Fruit fly (Drosophila melanogaster): ENCODE measurements around the gene Cp15.

The Cp15 gene

DNA sequence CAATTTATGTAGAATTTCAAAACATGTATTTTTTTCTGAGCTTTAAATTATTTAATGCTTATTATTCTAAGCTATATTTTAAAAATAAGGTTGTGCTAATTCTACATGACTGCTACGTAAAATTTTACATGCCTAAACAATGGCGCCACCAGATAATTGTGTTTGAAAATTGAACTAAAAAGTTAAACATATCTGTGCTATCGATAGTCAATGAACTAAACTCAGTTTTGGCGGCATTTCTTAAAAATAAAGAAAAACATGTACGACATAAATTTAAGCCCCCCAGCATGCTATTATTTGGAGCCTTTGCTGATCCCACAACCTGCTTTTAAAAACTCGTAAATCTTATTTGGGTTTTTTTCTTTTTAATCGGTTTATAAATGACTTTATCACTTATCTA, 9.7 kb upstream of the Cp15 start (continued):
- peak; percentile 75 for TF ChIP-seq E2f1 (GFP tag; IDR thresholded peaks at IDR 0.05)
- 0 out of 3 replicates have a peak, but pooled peaks have one; percentile 41 for TF ChIP-seq ci (GFP tag; IDR thresholded peaks at IDR 0.05)
- peak; percentile 46 for TF ChIP-seq sug (tag; optimal IDR thresholded peaks at IDR 0.05)
- TF ChIP-seq mld (GFP tag; IDR thresholded peaks at IDR 0.05; ENCODE audit: partially characterized antibody), result no peak; the same call in 2 of the 3 replicates
- TF ChIP-seq CG11456 (GFP tag; IDR thresholded peaks at IDR 0.05), result no peak
- TF ChIP-seq CG6791 (GFP tag; IDR thresholded peaks at IDR 0.05; ENCODE audit: partially characterized antibody), result peak; percentile 78
- TF ChIP-seq nerfin-2 (GFP tag; IDR thresholded peaks at IDR 0.05; ENCODE audit: partially characterized antibody), result peak; percentile 61
- peak; percentile 80; the same call in 2 of the 4 replicates for TF ChIP-seq chinmo (GFP tag; IDR thresholded peaks at IDR 0.05; ENCODE audit: partially characterized antibody)
- peak; percentile 53 for TF ChIP-seq Dek (tag; optimal IDR thresholded peaks at IDR 0.05)
- no peak for TF ChIP-seq gsb (GFP tag; IDR thresholded peaks at IDR 0.05)
- TF ChIP-seq Dbx (GFP tag; IDR thresholded peaks at IDR 0.05), result peak; percentile 48; the same call in 1 of the 3 replicates
- TF ChIP-seq grau (tag; optimal IDR thresholded peaks at IDR 0.05), result peak; percentile 8
- no peak for TF ChIP-seq CG8388 (GFP tag; optimal IDR thresholded peaks at IDR 0.05)
- TF ChIP-seq chm (GFP tag; IDR thresholded peaks at IDR 0.05), result no peak
- TF ChIP-seq CG12659 (GFP tag; optimal IDR thresholded peaks at IDR 0.05), result peak; percentile 1
- TF ChIP-seq CG2129 (GFP tag; IDR thresholded peaks at IDR 0.05; ENCODE audit: partially characterized antibody), result peak; percentile 31; the same call in 1 of the 2 replicates
- TF ChIP-seq sim (GFP tag; IDR thresholded peaks at IDR 0.05), result no peak
- no peak for TF ChIP-seq wek (GFP tag; optimal IDR thresholded peaks at IDR 0.05)
- TF ChIP-seq Atf6 (GFP tag; IDR thresholded peaks at IDR 0.05), result peak; percentile 15; the same call in 1 of the 2 replicates
- 0 out of 3 replicates have a peak, but pooled peaks have one; percentile 12 for TF ChIP-seq hb (GFP tag; IDR thresholded peaks at IDR 0.05; ENCODE audit: partially characterized antibody)
- TF ChIP-seq dmrt99B (tag; optimal IDR thresholded peaks at IDR 0.05), result peak; percentile 27
- TF ChIP-seq D19B (GFP tag; optimal IDR thresholded peaks at IDR 0.05), result no peak
- TF ChIP-seq CG4617 (GFP tag; optimal IDR thresholded peaks at IDR 0.05; ENCODE audit: borderline replicate concordance), result no peak
- no peak for TF ChIP-seq tgo (GFP tag; IDR thresholded peaks at IDR 0.05)
- peak; percentile 46 for TF ChIP-seq phol (tag; optimal IDR thresholded peaks at IDR 0.05)
- TF ChIP-seq ewg (GFP tag; optimal IDR thresholded peaks at IDR 0.05), result peak; percentile 1
- TF ChIP-seq CG6854 (GFP tag; optimal IDR thresholded peaks at IDR 0.05), result no peak
- peak; percentile 97 for TF ChIP-seq CTCF (GFP tag; optimal IDR thresholded peaks at IDR 0.05)
- peak; percentile 29 for TF ChIP-seq Ets65A (GFP tag)
- TF ChIP-seq CG10267 (tag; optimal IDR thresholded peaks at IDR 0.05), result peak; percentile 65
- peak; percentile 55 for TF ChIP-seq hbn (GFP tag; IDR thresholded peaks at IDR 0.05; ENCODE audit: partially characterized antibody)
- TF ChIP-seq oc (tag; optimal IDR thresholded peaks at IDR 0.05), result no peak
- TF ChIP-seq CG18764 (GFP tag; optimal IDR thresholded peaks at IDR 0.05), result no peak
- peak; percentile 45 for TF ChIP-seq CG3995 (GFP tag; optimal IDR thresholded peaks at IDR 0.05)
- TF ChIP-seq CG11696 (GFP tag; IDR thresholded peaks at IDR 0.05), result 0 out of 2 replicates have a peak, but pooled peaks have one; percentile 11
- TF ChIP-seq kni (GFP tag; optimal IDR thresholded peaks at IDR 0.05), result no peak
- peak; percentile 0 for TF ChIP-seq CG33213 (GFP tag; optimal IDR thresholded peaks at IDR 0.05)
- peak; percentile 55; the same call in 1 of the 3 replicates for TF ChIP-seq Doc3 (GFP tag; IDR thresholded peaks at IDR 0.05; ENCODE audit: partially characterized antibody)
- no peak for TF ChIP-seq Max (GFP tag; optimal IDR thresholded peaks at IDR 0.05)
- TF ChIP-seq CG16813 (GFP tag; IDR thresholded peaks at IDR 0.05; ENCODE audit: partially characterized antibody), result peak; percentile 75
- TF ChIP-seq Lim3 (GFP tag; IDR thresholded peaks at IDR 0.05), result no peak
- TF ChIP-seq Dll (GFP tag; IDR thresholded peaks at IDR 0.05; ENCODE audit: partially characterized antibody), result peak; percentile 75
- peak; percentile 73; the same call in 1 of the 2 replicates for TF ChIP-seq CG42726 (GFP tag; IDR thresholded peaks at IDR 0.05; ENCODE audit: partially characterized antibody)
- TF ChIP-seq CG18011 (GFP tag; optimal IDR thresholded peaks at IDR 0.05), result no peak
- peak; percentile 8 for TF ChIP-seq CoRest (tag; optimal IDR thresholded peaks at IDR 0.05)
- TF ChIP-seq CG18262 (tag; optimal IDR thresholded peaks at IDR 0.05), result peak; percentile 19
- peak; percentile 11 for TF ChIP-seq Blimp-1 (GFP tag; optimal IDR thresholded peaks at IDR 0.05)
- TF ChIP-seq chn (GFP tag; optimal IDR thresholded peaks at IDR 0.05), result no peak
- no peak for TF ChIP-seq esg (GFP tag; conservative IDR thresholded peaks at IDR 0.05)

Data from whole organism, embryonic.